Worm (Caenorhabditis elegans) whole organism, mixed stage, embryonic: ENCODE data around the gene ceh-1.

Experiments used
- M03D4.4 ChIP-seq: sonication (generic microtip); optimal IDR thresholded peaks from 2 replicates; lab custom pipeline; 2017; ENCODE audit warnings: mild to moderate bottlenecking, missing genetic modification characterization, missing compliant biosample characterization
- bed-3 ChIP-seq: fragments of 200-800 bp; sonication (Bioruptor generic); optimal IDR thresholded peaks from 3 replicates; lab custom pipeline; 2018; ENCODE audit warnings: mild to moderate bottlenecking, missing genetic modification characterization, moderate library complexity, missing compliant biosample characterization
- blmp-1 ChIP-seq: fragments of 150-350 bp; optimal IDR thresholded peaks from 2 replicates; lab custom pipeline; 2014; ENCODE audit warnings: missing biosample characterization, missing genetic modification characterization
- ceh-39 ChIP-seq: fragments of 150-350 bp; optimal IDR thresholded peaks from 2 replicates; lab custom pipeline; 2014; ENCODE audit warnings: missing biosample characterization, missing genetic modification characterization
- ceh-43 ChIP-seq: fragments of 200-800 bp; sonication (Bioruptor generic); optimal IDR thresholded peaks from 2 replicates; lab custom pipeline; 2018; ENCODE audit warnings: mild to moderate bottlenecking, missing genetic modification characterization, moderate library complexity, missing compliant biosample characterization
- ces-1 ChIP-seq: fragments of 150-350 bp; optimal IDR thresholded peaks from 2 replicates; lab custom pipeline; 2014; ENCODE audit warnings: missing biosample characterization, missing genetic modification reagents, missing genetic modification characterization
- cnd-1 ChIP-seq: fragments of 200-800 bp; sonication (Bioruptor generic); optimal IDR thresholded peaks from 2 replicates; lab custom pipeline; 2018; ENCODE audit warnings: mild to moderate bottlenecking, missing genetic modification characterization, missing compliant biosample characterization
- drap-1 ChIP-seq: fragments of 200-800 bp; sonication (Bioruptor generic); optimal IDR thresholded peaks from 3 replicates; lab custom pipeline; 2018; ENCODE audit warnings: mild to moderate bottlenecking, missing genetic modification characterization, missing compliant biosample characterization
- elt-1 ChIP-seq: sonication (generic microtip); optimal IDR thresholded peaks from 2 replicates; lab custom pipeline; 2017; ENCODE audit warnings: missing genetic modification characterization, mild to moderate bottlenecking, missing compliant biosample characterization, antibody characterized with exemption, moderate library complexity, borderline replicate concordance; ENCODE audit not compliant: insufficient read depth
- elt-3 ChIP-seq: fragments of 150-350 bp; optimal IDR thresholded peaks from 2 replicates; lab custom pipeline; 2014; ENCODE audit warnings: missing biosample characterization, missing genetic modification characterization
- flh-1 ChIP-seq: fragments of 200-800 bp; sonication (Bioruptor generic); optimal IDR thresholded peaks from 2 replicates; lab custom pipeline; 2018; ENCODE audit warnings: mild to moderate bottlenecking, missing genetic modification characterization, moderate library complexity, missing compliant biosample characterization
- hlh-1 ChIP-seq: fragments of 150-350 bp; optimal IDR thresholded peaks from 2 replicates; lab custom pipeline; 2014; ENCODE audit warnings: missing biosample characterization, missing genetic modification reagents, missing genetic modification characterization
- lin-13 ChIP-seq: fragments of 150-350 bp; optimal IDR thresholded peaks from 2 replicates; lab custom pipeline; 2014; ENCODE audit warnings: missing biosample characterization, missing genetic modification characterization
- lin-32 ChIP-seq: fragments of 200-800 bp; sonication (Bioruptor generic); optimal IDR thresholded peaks from 2 replicates; lab custom pipeline; 2018; ENCODE audit warnings: mild to moderate bottlenecking, missing genetic modification characterization, missing compliant biosample characterization
- lsy-2 ChIP-seq: fragments of 150-350 bp; optimal IDR thresholded peaks from 2 replicates; lab custom pipeline; 2014; ENCODE audit warnings: missing biosample characterization, missing genetic modification characterization
- mab-5 ChIP-seq: fragments of 150-350 bp; optimal IDR thresholded peaks from 2 replicates; lab custom pipeline; 2014; ENCODE audit warnings: missing biosample characterization, missing genetic modification characterization
- mep-1 ChIP-seq: fragments of 150-350 bp; optimal IDR thresholded peaks from 2 replicates; lab custom pipeline; 2017; ENCODE audit warnings: missing biosample characterization, missing genetic modification reagents, missing genetic modification characterization, inconsistent platforms
- mls-2 ChIP-seq: sonication (generic microtip); optimal IDR thresholded peaks from 2 replicates; lab custom pipeline; 2016; ENCODE audit warnings: mild to moderate bottlenecking, missing genetic modification characterization, moderate library complexity, missing compliant biosample characterization
- nhr-12 ChIP-seq: fragments of 150-350 bp; optimal IDR thresholded peaks from 2 replicates; lab custom pipeline; 2014; ENCODE audit warnings: missing biosample characterization, missing genetic modification characterization
- nhr-2 ChIP-seq: fragments of 150-350 bp; optimal IDR thresholded peaks from 2 replicates; lab custom pipeline; 2014; ENCODE audit warnings: missing biosample characterization, missing genetic modification characterization
- nhr-237 ChIP-seq: fragments of 150-350 bp; optimal IDR thresholded peaks from 2 replicates; lab custom pipeline; 2014; ENCODE audit warnings: missing biosample characterization, missing genetic modification characterization
- nhr-28 ChIP-seq: fragments of 150-350 bp; optimal IDR thresholded peaks from 2 replicates; lab custom pipeline; 2014; ENCODE audit warnings: missing biosample characterization, missing genetic modification characterization
- nhr-76 ChIP-seq: sonication (generic microtip); optimal IDR thresholded peaks from 2 replicates; lab custom pipeline; 2017; ENCODE audit warnings: missing biosample characterization, missing genetic modification characterization
- pha-4 ChIP-seq: fragments of 150-350 bp; optimal IDR thresholded peaks from 2 replicates; lab custom pipeline; 2018; ENCODE audit warnings: missing biosample characterization, missing genetic modification reagents, missing genetic modification characterization
- snpc-4 ChIP-seq: fragments of 150-350 bp; optimal IDR thresholded peaks from 2 replicates; lab custom pipeline; 2014; ENCODE audit warnings: missing biosample characterization, missing genetic modification characterization
- sptf-1 ChIP-seq: sonication (generic microtip); optimal IDR thresholded peaks from 2 replicates; lab custom pipeline; 2017; ENCODE audit warnings: mild to moderate bottlenecking, missing genetic modification characterization, moderate library complexity, missing compliant biosample characterization
- unc-120 ChIP-seq: sonication (generic microtip); optimal IDR thresholded peaks from 2 replicates; lab custom pipeline; 2017; ENCODE audit warnings: missing genetic modification characterization, missing compliant biosample characterization; ENCODE audit not compliant: poor library complexity, severe bottlenecking
- unc-39 ChIP-seq: fragments of 150-350 bp; optimal IDR thresholded peaks from 2 replicates; lab custom pipeline; 2014; ENCODE audit warnings: missing biosample characterization, missing genetic modification characterization
- unc-62 ChIP-seq: fragments of 150-350 bp; optimal IDR thresholded peaks from 2 replicates; lab custom pipeline; 2014; ENCODE audit warnings: missing biosample characterization, missing genetic modification reagents, missing genetic modification characterization
- zip-8 ChIP-seq: fragments of 150-350 bp; optimal IDR thresholded peaks from 2 replicates; lab custom pipeline; 2014; ENCODE audit warnings: missing biosample characterization, missing genetic modification characterization
- ztf-11 ChIP-seq: fragments of 150-350 bp; optimal IDR thresholded peaks from 2 replicates; lab custom pipeline; 2014; ENCODE audit warnings: missing biosample characterization, missing genetic modification characterization

The ceh-1 gene

DNA sequence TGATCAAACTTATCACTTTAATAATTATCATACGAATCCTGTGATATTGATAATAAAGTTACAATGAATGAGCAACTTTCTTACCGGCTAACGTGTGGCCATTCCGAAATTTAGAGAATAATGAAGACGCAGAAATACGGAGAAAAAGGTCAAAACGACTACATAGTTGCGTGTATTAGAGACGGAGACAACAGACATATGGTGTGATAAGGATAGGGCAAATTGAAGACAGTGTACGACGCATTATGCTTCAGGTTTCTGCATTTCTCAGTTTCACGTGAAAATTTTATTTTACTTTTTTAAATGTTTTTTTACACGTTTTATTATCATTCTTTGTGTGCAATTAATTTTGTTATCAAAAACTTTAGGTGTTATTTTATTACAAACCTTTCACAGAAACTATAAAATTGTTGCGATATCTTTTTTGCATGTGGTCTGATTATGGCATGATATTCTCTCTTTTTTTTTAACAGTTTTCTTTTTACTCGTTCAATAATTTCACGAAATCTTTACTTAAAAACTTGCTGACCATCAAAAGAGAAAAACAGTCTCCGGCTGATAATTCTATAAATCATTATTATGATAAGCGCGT is 19.3 kb upstream of the ceh-1 start, which contains the start of gene tmem-135:
TSS of gene tmem-135 (plus strand) at position 542 of the 592 bp plus-strand sequence.
- TF ChIP-seq mab-5 (tag; lab: Kevin White, UChicago) (no peak), blmp-1 (no peak), ztf-11 (no peak), unc-62 (no peak), ceh-43 (GFP tag; lab: Kevin White, UChicago) (no peak), ces-1 (GFP tag; lab: Kevin White, UChicago) (no peak), elt-1 (tag; lab: Kevin White, UChicago) (no peak), flh-1 (GFP tag; lab: Kevin White, UChicago) (no peak), lin-32 (GFP tag; lab: Kevin White, UChicago) (no peak), nhr-237 (tag; lab: Kevin White, UChicago) (no peak), nhr-2 (no peak), ceh-39 (tag; lab: Kevin White, UChicago) (no peak), lsy-2 (tag; lab: Kevin White, UChicago) (no peak), nhr-28 (tag; lab: Kevin White, UChicago) (no peak), M03D4.4 (tag; lab: Kevin White, UChicago) (no peak), zip-8 (tag; lab: Kevin White, UChicago) (no peak), unc-120 (tag; lab: Kevin White, UChicago) (no peak), lin-13 (tag; lab: Kevin White, UChicago) (no peak)

DNA sequence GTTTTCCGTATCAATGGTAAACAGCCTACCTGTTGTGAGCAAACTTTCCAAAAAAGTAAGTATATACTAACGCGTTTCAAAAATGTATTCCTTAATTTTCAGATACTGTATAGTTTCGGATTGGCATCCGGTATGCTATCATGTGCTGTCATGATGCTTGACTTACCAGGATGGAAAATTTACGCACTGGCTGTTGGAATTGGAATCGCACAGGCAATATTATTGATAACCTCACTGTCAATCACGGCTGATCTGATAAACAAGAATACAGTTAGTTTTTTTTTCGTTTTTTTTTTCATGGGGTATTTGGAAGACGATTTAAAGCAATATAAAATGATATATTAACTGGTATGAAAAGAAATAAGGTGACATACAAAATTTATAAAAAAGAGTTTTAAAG is 17.9 kb upstream of the ceh-1 start:
- TF ChIP-seq lsy-2 (tag; lab: Kevin White, UChicago): no peak
- TF ChIP-seq drap-1 (GFP tag; lab: Kevin White, UChicago): no peak
- TF ChIP-seq ceh-39 (tag; lab: Kevin White, UChicago): no peak
- TF ChIP-seq unc-62: no peak
- no peak for TF ChIP-seq pha-4 (tag; lab: Kevin White, UChicago)
- no peak for TF ChIP-seq ces-1 (GFP tag; lab: Kevin White, UChicago)
- no peak for TF ChIP-seq ztf-11
- no peak for TF ChIP-seq zip-8 (tag; lab: Kevin White, UChicago)
- TF ChIP-seq elt-3 (tag; lab: Kevin White, UChicago): no peak

DNA sequence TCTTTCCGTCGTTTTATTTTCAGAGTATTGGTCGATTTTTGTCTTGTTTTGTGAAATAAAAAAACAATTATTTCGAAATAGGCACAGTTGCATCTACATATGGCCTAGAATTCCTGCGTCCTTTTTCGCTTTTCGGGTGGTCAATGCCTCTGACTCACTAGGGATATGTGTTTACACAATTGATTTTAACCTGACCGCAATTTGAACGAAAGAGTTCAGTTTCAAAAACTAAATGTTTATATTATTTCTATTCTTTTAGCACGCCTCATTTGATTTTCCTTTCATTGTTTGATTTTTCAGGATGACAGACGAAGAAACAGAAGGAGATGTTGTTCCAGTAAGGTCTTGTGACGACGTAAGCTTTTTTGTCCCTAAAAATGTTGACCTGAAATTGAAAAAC is 13.8 kb upstream of the ceh-1 start, which contains the start of gene mfsd-12:
TSS of gene mfsd-12 (plus strand) at position 301 of the 400 bp plus-strand sequence.
- TF ChIP-seq mep-1 (tag; lab: Kevin White, UChicago) (no peak), drap-1 (GFP tag; lab: Kevin White, UChicago) (no peak), flh-1 (GFP tag; lab: Kevin White, UChicago) (no peak), nhr-12 (tag; lab: Kevin White, UChicago) (no peak), pha-4 (tag; lab: Kevin White, UChicago) (no peak), lin-13 (tag; lab: Kevin White, UChicago) (no peak), bed-3 (GFP tag; lab: Kevin White, UChicago) (no peak), lsy-2 (tag; lab: Kevin White, UChicago) (no peak), snpc-4 (tag; lab: Kevin White, UChicago) (no peak), cnd-1 (tag; lab: Kevin White, UChicago) (no peak), ceh-43 (GFP tag; lab: Kevin White, UChicago) (no peak), lin-32 (GFP tag; lab: Kevin White, UChicago) (no peak), nhr-76 (tag; lab: Kevin White, UChicago) (no peak), hlh-1 (no peak), unc-39 (tag; lab: Kevin White, UChicago) (no peak), ceh-39 (tag; lab: Kevin White, UChicago) (no peak), mls-2 (tag; lab: Kevin White, UChicago) (no peak)

DNA sequence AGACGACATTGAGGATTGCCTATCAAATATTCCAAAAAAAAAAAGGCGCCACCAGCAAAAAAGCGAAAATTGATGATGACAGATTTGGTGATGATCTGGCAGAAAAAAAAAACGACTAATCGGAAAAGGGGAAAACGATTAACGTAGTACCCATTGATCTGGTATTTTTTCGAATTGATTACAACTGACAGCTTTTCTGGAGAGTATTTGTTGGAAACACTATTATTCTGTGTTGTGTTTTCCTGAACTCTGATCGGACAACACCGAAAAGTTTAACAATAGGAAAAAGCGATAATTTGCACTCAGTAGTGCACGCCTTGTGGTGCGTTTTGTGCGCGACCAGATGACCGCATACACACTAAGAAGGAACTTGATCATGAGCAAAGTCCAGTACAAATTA is 10.7 kb upstream of the ceh-1 start:
- TF ChIP-seq lin-32 (GFP tag; lab: Kevin White, UChicago): no peak
- TF ChIP-seq hlh-1: no peak
- no peak for TF ChIP-seq sptf-1 (tag; lab: Kevin White, UChicago)
- TF ChIP-seq unc-39 (tag; lab: Kevin White, UChicago): no peak
- TF ChIP-seq elt-1 (tag; lab: Kevin White, UChicago): no peak
- no peak for TF ChIP-seq nhr-76 (tag; lab: Kevin White, UChicago)
- TF ChIP-seq ceh-43 (GFP tag; lab: Kevin White, UChicago): no peak
- no peak for TF ChIP-seq zip-8 (tag; lab: Kevin White, UChicago)
- TF ChIP-seq nhr-12 (tag; lab: Kevin White, UChicago): no peak
